Fruit fly (Drosophila melanogaster): ENCODE measurements around the gene bsk.

- TF ChIP-seq h (GFP tag; optimal IDR thresholded peaks at IDR 0.05) (peak; percentile 66), Dfd (GFP tag; optimal IDR thresholded peaks at IDR 0.05) (no peak), sv (GFP tag; optimal IDR thresholded peaks at IDR 0.05) (no peak), Abd-B (GFP tag; optimal IDR thresholded peaks at IDR 0.05) (no peak), woc (GFP tag; optimal IDR thresholded peaks at IDR 0.05) (no peak), usp (GFP tag; optimal IDR thresholded peaks at IDR 0.05) (no peak)
Observed at dm6 chr2L:10231092-10231494, 19.2 kb downstream of the bsk start.
